Worm (Caenorhabditis elegans): Measurements from ENCODE around the gene htrl-1.

The htrl-1 gene

ce11 chrV:11504853-11505397, 8.7 kb upstream of the htrl-1 start, which contains the start of the genes C55A6.1 and C55A6.10:
Gene C55A6.1, minus strand, starts transcription at chrV:11504968.
Gene C55A6.10, plus strand, starts transcription at chrV:11505347.
- TF ChIP-seq lir-3 (tag; optimal IDR thresholded peaks at IDR 0.05; ENCODE audit: poor library complexity): peak; percentile 66
- TF ChIP-seq skn-1 (tag; optimal IDR thresholded peaks at IDR 0.05): peak; percentile 38
- peak; percentile 56 to 73 for TF ChIP-seq lsy-2 (tag; optimal IDR thresholded peaks at IDR 0.05)
- TF ChIP-seq lin-35 (GFP tag; optimal IDR thresholded peaks at IDR 0.05): peak; percentile 55 to 62
- peak; percentile 64 for TF ChIP-seq grh-1 (GFP tag; IDR thresholded peaks at IDR 0.05)
- TF ChIP-seq F16B12.6 (tag; optimal IDR thresholded peaks at IDR 0.05): peak; percentile 93
- TF ChIP-seq snu-23 (GFP tag; optimal IDR thresholded peaks at IDR 0.05): peak; percentile 84
- TF ChIP-seq nhr-90 (tag; optimal IDR thresholded peaks at IDR 0.05; ENCODE audit: poor library complexity): peak; percentile 79
- TF ChIP-seq unc-86 (tag; optimal IDR thresholded peaks at IDR 0.05): peak; percentile 76
- peak; percentile 76 for TF ChIP-seq lin-14 (GFP tag; optimal IDR thresholded peaks at IDR 0.05)
- peak; percentile 71 for TF ChIP-seq tbx-2 (tag; optimal IDR thresholded peaks at IDR 0.05)
- peak; percentile 59 for TF ChIP-seq fkh-8 (tag; optimal IDR thresholded peaks at IDR 0.05)
- peak; percentile 37 for TF ChIP-seq nhr-77 (tag; optimal IDR thresholded peaks at IDR 0.05)
- peak; percentile 60 for TF ChIP-seq fkh-10 (GFP tag; optimal IDR thresholded peaks at IDR 0.05)
- peak; percentile 35 to 67 (median 50) for TF ChIP-seq dpl-1 (GFP tag; optimal IDR thresholded peaks at IDR 0.05)
- TF ChIP-seq ceh-82 (tag; optimal IDR thresholded peaks at IDR 0.05): peak in 2 of 3 experiments; percentile 9 to 41
- peak; percentile 84 for TF ChIP-seq nhr-85 (tag)
- peak; percentile 60 to 69 for TF ChIP-seq efl-1 (optimal IDR thresholded peaks at IDR 0.05)
- peak; percentile 61 to 94 for TF ChIP-seq efl-1 (GFP tag; optimal IDR thresholded peaks at IDR 0.05 in 1 of 2)
- peak; percentile 74 for TF ChIP-seq mep-1 (tag; optimal IDR thresholded peaks at IDR 0.05)
- TF ChIP-seq elt-2 (tag; optimal IDR thresholded peaks at IDR 0.05): peak; percentile 14
- TF ChIP-seq ceh-8 (GFP tag; optimal IDR thresholded peaks at IDR 0.05): peak; percentile 44
- TF ChIP-seq blmp-1 (tag; optimal IDR thresholded peaks at IDR 0.05): peak; percentile 52
- peak; percentile 17 for TF ChIP-seq sox-4 (tag; optimal IDR thresholded peaks at IDR 0.05)
- peak; percentile 59 for TF ChIP-seq rnt-1 (tag; optimal IDR thresholded peaks at IDR 0.05)
- peak; percentile 17 for TF ChIP-seq snpc-4 (tag; optimal IDR thresholded peaks at IDR 0.05)
- peak; percentile 79 for TF ChIP-seq swsn-7 (tag; optimal IDR thresholded peaks at IDR 0.05)
- peak; percentile 85 for TF ChIP-seq nhr-47 (tag; optimal IDR thresholded peaks at IDR 0.05)
- TF ChIP-seq nhr-71 (tag; optimal IDR thresholded peaks at IDR 0.05): peak; percentile 86
- peak; percentile 52 for TF ChIP-seq egl-13 (tag; optimal IDR thresholded peaks at IDR 0.05)
- peak; percentile 82 for TF ChIP-seq nhr-20 (tag; optimal IDR thresholded peaks at IDR 0.05)
- TF ChIP-seq nhr-19 (GFP tag; conservative IDR thresholded peaks at IDR 0.05): peak; percentile 68
- TF ChIP-seq ztf-11 (tag; optimal IDR thresholded peaks at IDR 0.05): peak in 1 of 2 experiments; percentile 68
- TF ChIP-seq xbp-1 (tag; optimal IDR thresholded peaks at IDR 0.05): peak; percentile 65
- TF ChIP-seq C16A3.4 (tag; optimal IDR thresholded peaks at IDR 0.05): peak; percentile 62
- peak; percentile 59 for TF ChIP-seq isw-1 (GFP tag; IDR thresholded peaks at IDR 0.05)
- peak; percentile 54; the same call in 1 of the 2 replicates for TF ChIP-seq ceh-88 (GFP tag; IDR thresholded peaks at IDR 0.05)
- TF ChIP-seq pax-3 (tag; optimal IDR thresholded peaks at IDR 0.05): peak; percentile 20
- TF ChIP-seq unc-130 (tag; optimal IDR thresholded peaks at IDR 0.05): peak; percentile 18
- peak; percentile 30 for TF ChIP-seq dsc-1 (tag; optimal IDR thresholded peaks at IDR 0.05)
- peak; percentile 30 for TF ChIP-seq jun-1 (tag; optimal IDR thresholded peaks at IDR 0.05)

- TF ChIP-seq dpl-1 (GFP tag; optimal IDR thresholded peaks at IDR 0.05) (peak; percentile 27 to 68 (median 65)), lsy-2 (tag; optimal IDR thresholded peaks at IDR 0.05) (peak in 1 of 2 experiments; percentile 24), nhr-85 (tag) (peak; percentile 28), grh-1 (GFP tag; IDR thresholded peaks at IDR 0.05) (peak; percentile 49; the same call in 1 of the 2 replicates), xbp-1 (tag; optimal IDR thresholded peaks at IDR 0.05) (peak; percentile 48), irx-1 (tag; optimal IDR thresholded peaks at IDR 0.05) (no peak), lin-35 (GFP tag; optimal IDR thresholded peaks at IDR 0.05) (peak; percentile 25 to 77), nhr-76 (tag; optimal IDR thresholded peaks at IDR 0.05) (no peak), efl-1 (optimal IDR thresholded peaks at IDR 0.05) (peak in 1 of 2 experiments; percentile 74), efl-1 (GFP tag; optimal IDR thresholded peaks at IDR 0.05 in 1 of 2) (peak; percentile 77 to 96), nhr-11 (tag; optimal IDR thresholded peaks at IDR 0.05) (no peak)
These were observed 7.0 kb upstream of the htrl-1 start, which contains the start of gene C55A6.12 for ce11 chrV:11503081-11503751. Gene C55A6.12, minus strand, starts transcription at chrV:11503131.

All from whole organism, L1 larva.